Fruit fly (Drosophila melanogaster) whole organism: ENCODE results near the gene spag4.

ENCODE experiments used
- pan ChIP-seq: fragments of >200 bp; optimal IDR thresholded peaks from 2 replicates; lab custom pipeline; 2017
- psq ChIP-seq: fragments of >200 bp; optimal IDR thresholded peaks from 2 replicates; lab custom pipeline; 2017
- usp ChIP-seq: fragments of >200 bp; optimal IDR thresholded peaks from 2 replicates; lab custom pipeline; 2017; ENCODE audit warnings: missing biosample characterization, missing genetic modification characterization, mixed read lengths

- TF ChIP-seq pan (lab: Kevin White, UChicago): no peak
- TF ChIP-seq psq (lab: Kevin White, UChicago): no peak
- TF ChIP-seq usp (GFP tag; lab: Kevin White, UChicago): no peak
These were observed 29.8 kb downstream of the spag4 start, which contains the start of gene kek2 for dm6 chr2L:11581617-11582254.
